Fruit fly (Drosophila melanogaster) whole organism, embryonic: Measurements from ENCODE around the gene Lsd-1.

Source experiments
- CG13894 ChIP-seq: fragments of 200-800 bp; sonication (Bioruptor generic); optimal IDR thresholded peaks from 3 replicates; lab custom pipeline; 2018; ENCODE audit warnings: missing biosample characterization, mild to moderate bottlenecking, missing genetic modification characterization, moderate library complexity
- CG2875 ChIP-seq: fragments of 200-800 bp; sonication (Bioruptor generic); optimal IDR thresholded peaks from 2 replicates; lab custom pipeline; 2017; ENCODE audit warnings: missing biosample characterization, mild to moderate bottlenecking, missing genetic modification characterization, missing genetic modification reagents
- CTCF ChIP-seq: fragments of 200-800 bp; sonication (Bioruptor generic); optimal IDR thresholded peaks from 2 replicates; lab custom pipeline; 2017; ENCODE audit warnings: missing biosample characterization, mild to moderate bottlenecking, missing genetic modification characterization, moderate library complexity
- CoRest ChIP-seq: fragments of 200-800 bp; sonication (Bioruptor generic); optimal IDR thresholded peaks from 3 replicates; lab custom pipeline; 2018; ENCODE audit warnings: missing biosample characterization, mild to moderate bottlenecking, missing genetic modification characterization, moderate library complexity
- scrt ChIP-seq: fragments of 200-800 bp; sonication (Bioruptor generic); optimal IDR thresholded peaks from 2 replicates; lab custom pipeline; 2018; ENCODE audit warnings: missing biosample characterization, mild to moderate bottlenecking, missing genetic modification characterization, moderate library complexity
- vfl ChIP-seq: fragments of 200-800 bp; sonication (Bioruptor generic); optimal IDR thresholded peaks from 2 replicates; lab custom pipeline; 2016; ENCODE audit warnings: missing biosample characterization, missing genetic modification characterization

- no peak for TF ChIP-seq CTCF (GFP tag; lab: Kevin White, UChicago)
- no peak for TF ChIP-seq CG2875 (GFP tag; lab: Kevin White, UChicago)
- no peak for TF ChIP-seq CG13894
- TF ChIP-seq vfl: no peak
- TF ChIP-seq CoRest: no peak
- TF ChIP-seq scrt (GFP tag; lab: Kevin White, UChicago): no peak
These were observed 28.9 kb upstream of the Lsd-1 start for dm6 chr3R:23734573-23735404.
